Worm (Caenorhabditis elegans): ENCODE measurements around the gene F48F7.5.

The F48F7.5 gene

DNA sequence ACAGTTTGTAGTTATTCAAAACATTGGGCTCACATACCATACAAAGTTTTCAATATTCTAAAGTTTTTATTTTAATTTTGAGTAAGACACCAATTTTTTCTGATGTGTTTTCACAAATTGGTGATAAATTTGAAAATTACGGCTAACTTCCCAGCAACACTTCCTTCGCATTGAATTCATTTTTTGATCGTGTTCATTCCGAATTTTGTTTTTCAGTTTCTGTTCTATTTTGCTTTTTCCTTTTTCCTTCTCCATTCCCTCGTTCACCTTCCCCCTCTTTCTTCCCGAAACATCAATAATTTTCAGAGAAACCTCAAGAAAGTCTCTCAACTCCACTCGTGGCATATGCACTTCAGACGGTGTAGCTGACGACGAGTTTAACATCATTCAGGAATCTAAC, 26.6 kb upstream of the F48F7.5 start, which contains the start of gene alg-1:
Gene alg-1, plus strand, starts transcription at position 301 of the 400 bp plus-strand sequence.
- no peak for TF ChIP-seq scrt-1 (GFP tag; IDR thresholded peaks at IDR 0.05)
- no peak for TF ChIP-seq pes-1 (GFP tag; IDR thresholded peaks at IDR 0.05)
- TF ChIP-seq hnd-1 (tag; optimal IDR thresholded peaks at IDR 0.05): no peak
- no peak for TF ChIP-seq B0310.2 (tag; optimal IDR thresholded peaks at IDR 0.05)
- TF ChIP-seq F13C5.2 (tag; optimal IDR thresholded peaks at IDR 0.05): no peak
- TF ChIP-seq tra-4 (tag; optimal IDR thresholded peaks at IDR 0.05): no peak
- TF ChIP-seq hmg-4 (GFP tag; optimal IDR thresholded peaks at IDR 0.05): no peak
- no peak for TF ChIP-seq flt-1 (GFP tag; IDR thresholded peaks at IDR 0.05)
- TF ChIP-seq tbx-11 (GFP tag; IDR thresholded peaks at IDR 0.05): no peak
- no peak for TF ChIP-seq tbx-37 (GFP tag; conservative IDR thresholded peaks at IDR 0.05)
- no peak for TF ChIP-seq sea-1 (GFP tag; conservative IDR thresholded peaks at IDR 0.05)

DNA sequence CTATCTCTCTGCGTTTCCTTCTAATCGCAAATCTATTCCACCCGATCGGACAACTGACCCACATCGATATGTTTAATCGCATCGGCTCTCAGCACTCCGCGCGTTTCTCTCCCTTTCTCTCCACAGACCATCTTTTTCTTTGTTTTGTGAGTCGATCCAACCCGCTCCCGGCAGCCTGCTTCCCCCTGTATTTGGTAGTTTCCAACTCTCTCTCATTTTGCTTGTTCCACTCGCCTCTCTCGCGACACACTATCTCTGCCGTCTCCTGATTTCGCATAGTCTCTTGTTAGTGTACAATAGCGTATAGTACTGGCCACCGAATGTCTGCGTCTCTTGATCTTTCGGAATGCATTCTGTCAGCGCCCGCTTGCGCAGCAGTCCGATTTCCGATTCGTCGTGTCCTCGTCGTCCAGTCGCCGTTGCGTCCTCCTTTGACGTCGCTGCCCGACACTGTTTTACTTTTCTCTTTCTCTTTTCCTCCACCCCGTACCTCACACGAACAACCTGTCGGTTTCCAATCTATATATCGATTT, 24.8 kb upstream of the F48F7.5 start:
- TF ChIP-seq F13C5.2 (tag; optimal IDR thresholded peaks at IDR 0.05) (peak; percentile 38), ceh-13 (GFP tag; optimal IDR thresholded peaks at IDR 0.05) (no peak), tbx-37 (GFP tag; conservative IDR thresholded peaks at IDR 0.05) (no peak), tra-4 (tag; optimal IDR thresholded peaks at IDR 0.05) (no peak), sea-1 (GFP tag; conservative IDR thresholded peaks at IDR 0.05) (no peak), ets-7 (tag; optimal IDR thresholded peaks at IDR 0.05) (no peak), aly-1 (tag; optimal IDR thresholded peaks at IDR 0.05) (peak; percentile 44), pes-1 (GFP tag; IDR thresholded peaks at IDR 0.05) (no peak), hmg-4 (GFP tag; optimal IDR thresholded peaks at IDR 0.05) (peak; percentile 81), B0310.2 (tag; optimal IDR thresholded peaks at IDR 0.05) (peak; percentile 40), tbx-11 (GFP tag; IDR thresholded peaks at IDR 0.05) (no peak), scrt-1 (GFP tag; IDR thresholded peaks at IDR 0.05) (0 out of 2 replicates have a peak, but pooled peaks have one; percentile 30)

DNA sequence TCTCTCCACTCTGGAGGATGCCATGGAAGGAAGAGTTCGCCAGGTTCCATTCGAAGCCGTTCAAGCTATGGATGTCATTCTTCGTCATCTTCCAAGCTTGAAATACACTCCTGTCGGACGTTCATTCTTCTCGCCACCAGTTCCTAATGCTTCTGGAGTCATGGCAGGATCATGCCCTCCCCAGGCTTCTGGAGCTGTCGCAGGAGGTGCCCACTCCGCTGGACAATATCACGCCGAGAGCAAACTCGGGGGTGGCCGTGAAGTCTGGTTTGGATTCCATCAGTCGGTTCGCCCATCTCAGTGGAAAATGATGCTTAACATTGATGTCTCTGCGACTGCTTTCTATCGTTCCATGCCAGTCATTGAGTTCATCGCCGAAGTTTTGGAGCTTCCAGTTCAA, 23.1 kb upstream of the F48F7.5 start:
- TF ChIP-seq ceh-36 (tag; optimal IDR thresholded peaks at IDR 0.05): no peak
- TF ChIP-seq hmg-4 (GFP tag; optimal IDR thresholded peaks at IDR 0.05): no peak
- no peak for TF ChIP-seq hnd-1 (tag; optimal IDR thresholded peaks at IDR 0.05)
- no peak for TF ChIP-seq ceh-13 (GFP tag; optimal IDR thresholded peaks at IDR 0.05)

DNA sequence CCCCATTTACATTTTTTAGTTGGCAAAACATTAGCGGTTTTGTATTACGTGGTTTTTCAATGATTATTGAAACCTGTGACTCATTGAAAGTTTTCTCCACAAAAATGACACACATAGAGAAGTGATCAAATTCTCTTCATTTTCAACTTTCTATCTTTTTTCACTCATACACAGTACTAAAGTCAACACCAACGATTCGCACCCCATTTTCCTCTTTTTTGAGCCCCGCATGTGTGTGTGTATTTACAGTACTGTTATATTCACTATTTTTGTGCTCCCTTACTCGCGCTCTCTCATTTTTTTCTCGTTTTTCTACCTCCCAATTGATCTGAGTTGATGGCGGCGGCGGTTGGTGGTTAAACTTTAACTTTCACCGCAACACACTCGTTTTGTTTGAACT, 17.0 kb upstream of the F48F7.5 start:
- TF ChIP-seq hmg-4 (GFP tag; optimal IDR thresholded peaks at IDR 0.05): no peak
- TF ChIP-seq flt-1 (GFP tag; IDR thresholded peaks at IDR 0.05): no peak

DNA sequence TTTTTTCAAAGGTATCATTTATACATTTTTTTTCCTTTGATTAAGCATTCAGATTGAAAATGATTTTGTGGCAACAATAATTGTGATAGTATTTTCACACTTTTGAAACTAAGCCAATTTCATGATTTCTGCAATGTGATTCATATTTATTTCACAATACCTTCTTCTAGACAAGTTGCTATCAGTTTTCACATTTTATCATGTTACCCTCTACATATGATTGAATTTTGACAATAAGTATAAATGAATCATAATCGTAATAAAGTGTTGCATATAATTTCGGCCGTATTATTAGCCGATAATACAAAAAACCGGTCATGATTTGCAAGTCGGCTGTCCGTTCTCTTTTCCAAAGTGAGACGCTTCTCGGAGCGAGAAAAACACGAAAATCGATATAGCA, 16.1 kb upstream of the F48F7.5 start:
- no peak for TF ChIP-seq tra-4 (tag; optimal IDR thresholded peaks at IDR 0.05)

DNA sequence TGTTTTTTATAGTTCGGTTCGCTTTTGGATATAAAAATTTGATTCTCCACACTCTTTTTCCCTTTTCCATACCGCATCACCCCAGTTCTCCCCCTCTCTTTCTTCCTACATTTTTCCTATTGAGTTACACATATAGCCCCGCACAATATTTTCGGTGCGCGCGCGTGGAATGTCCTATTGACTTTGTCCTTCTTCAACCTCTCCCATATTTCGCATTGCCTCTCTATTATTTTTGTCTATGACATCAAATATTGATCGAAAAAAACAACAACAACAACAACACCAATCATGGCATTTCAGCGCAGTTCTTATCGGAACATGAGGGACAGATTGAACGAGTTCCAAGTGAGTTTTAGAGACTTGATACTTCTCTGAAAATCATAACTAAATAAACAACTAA, 15.6 kb upstream of the F48F7.5 start, which contains the start of gene syx-2:
Gene syx-2, plus strand, starts transcription at position 301 of the 400 bp plus-strand sequence.
- no peak for TF ChIP-seq hnd-1 (tag; optimal IDR thresholded peaks at IDR 0.05)
- no peak for TF ChIP-seq aly-1 (tag; optimal IDR thresholded peaks at IDR 0.05)
- no peak for TF ChIP-seq F13C5.2 (tag; optimal IDR thresholded peaks at IDR 0.05)
- no peak for TF ChIP-seq sea-1 (GFP tag; conservative IDR thresholded peaks at IDR 0.05)

DNA sequence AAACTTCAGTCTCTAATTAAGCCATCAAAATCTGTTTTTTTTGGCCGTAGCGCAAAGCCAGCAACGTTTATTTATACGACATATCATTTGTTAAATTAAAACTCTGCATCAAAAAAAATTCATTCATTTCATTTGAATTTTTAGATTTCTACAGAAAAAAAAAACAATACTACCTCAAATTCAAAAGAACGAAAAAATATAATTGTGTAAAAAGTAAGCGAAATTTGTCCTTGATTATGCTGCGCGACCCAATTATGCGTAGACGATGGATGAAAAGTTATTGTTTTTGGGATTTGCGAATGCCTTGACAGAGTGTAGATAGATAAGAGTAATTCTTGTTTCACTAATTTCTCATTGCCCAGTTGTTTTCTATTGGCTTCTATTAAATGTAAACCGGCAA, 12.2 kb upstream of the F48F7.5 start, which contains the start of gene F48F7.3:
Gene F48F7.3, plus strand, starts transcription at position 301 of the 400 bp plus-strand sequence.
- TF ChIP-seq flt-1 (GFP tag; IDR thresholded peaks at IDR 0.05): no peak
- no peak for TF ChIP-seq scrt-1 (GFP tag; IDR thresholded peaks at IDR 0.05)
- no peak for TF ChIP-seq ama-1 (optimal IDR thresholded peaks at IDR 0.05)
- no peak for TF ChIP-seq pes-1 (GFP tag; IDR thresholded peaks at IDR 0.05)
- TF ChIP-seq hmbx-1 (tag; optimal IDR thresholded peaks at IDR 0.05): no peak
- no peak for TF ChIP-seq tbx-11 (GFP tag; IDR thresholded peaks at IDR 0.05)
- no peak for TF ChIP-seq B0310.2 (tag; optimal IDR thresholded peaks at IDR 0.05)
- no peak for TF ChIP-seq ceh-13 (GFP tag; optimal IDR thresholded peaks at IDR 0.05)
- TF ChIP-seq tra-4 (tag; optimal IDR thresholded peaks at IDR 0.05): no peak
- no peak for TF ChIP-seq F13C5.2 (tag; optimal IDR thresholded peaks at IDR 0.05)
- TF ChIP-seq sea-1 (GFP tag; conservative IDR thresholded peaks at IDR 0.05): no peak
- TF ChIP-seq aly-1 (tag; optimal IDR thresholded peaks at IDR 0.05): no peak
- TF ChIP-seq ets-7 (tag; optimal IDR thresholded peaks at IDR 0.05): no peak
- TF ChIP-seq hnd-1 (tag; optimal IDR thresholded peaks at IDR 0.05): no peak
- TF ChIP-seq hmg-4 (GFP tag; optimal IDR thresholded peaks at IDR 0.05): no peak
- TF ChIP-seq ceh-36 (tag; optimal IDR thresholded peaks at IDR 0.05): no peak
- no peak for TF ChIP-seq tbx-37 (GFP tag; conservative IDR thresholded peaks at IDR 0.05)

DNA sequence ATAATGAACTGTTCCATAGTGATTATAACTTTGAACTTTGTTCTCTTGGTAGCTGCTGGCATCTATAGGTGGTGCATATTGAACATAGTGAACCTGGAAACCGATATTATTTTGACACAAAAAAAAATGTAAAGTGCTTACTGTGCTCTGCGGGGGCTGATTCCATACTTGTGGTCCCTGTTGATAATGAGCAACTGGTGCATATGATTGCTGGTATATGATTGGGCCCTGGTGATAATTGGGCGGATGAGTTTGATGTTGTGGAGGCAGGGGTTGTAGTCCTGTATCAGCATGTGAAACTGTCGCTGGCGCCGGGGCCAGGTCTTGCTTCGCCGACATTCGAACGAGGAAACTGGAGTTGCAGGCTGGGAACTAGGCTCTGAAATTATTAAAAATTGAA, 7.2 kb upstream of the F48F7.5 start, which contains the start of gene pqn-39:
Gene pqn-39, minus strand, starts transcription at position 385 of the 400 bp plus-strand sequence.
- TF ChIP-seq tbx-37 (GFP tag; conservative IDR thresholded peaks at IDR 0.05) (no peak), aly-1 (tag; optimal IDR thresholded peaks at IDR 0.05) (no peak), hmbx-1 (tag; optimal IDR thresholded peaks at IDR 0.05) (no peak), tbx-11 (GFP tag; IDR thresholded peaks at IDR 0.05) (no peak), hnd-1 (tag; optimal IDR thresholded peaks at IDR 0.05) (no peak)
